Comparison of ENCODE assay signal across 4 worm cellular contexts in genomic region chrV:11225981-11226380, ce11.
TF ChIP-seq lines count a peak whose summit lies in the region.

TSS of gene bgal-1 (minus strand) at chrV:11226018.

TF ChIP-seq in whole organism, L1 larva, 84 proteins besides CTCF, POLR2A, EP300 and RAD21 (continued from another document and continues in another):
- TF ChIP-seq snu-23 (GFP tag; optimal IDR thresholded peaks at IDR 0.05; lab: Kevin White, UChicago) (peak; percentile 16), elt-2 (tag; optimal IDR thresholded peaks at IDR 0.05; lab: Kevin White, UChicago) (no peak), lin-15B (tag; optimal IDR thresholded peaks at IDR 0.05; lab: Kevin White, UChicago) (no peak), efl-1 (optimal IDR thresholded peaks at IDR 0.05; lab: Kevin White, UChicago) (no peak), efl-1 (GFP tag; optimal IDR thresholded peaks at IDR 0.05 in 1 of 2; lab: Kevin White, UChicago) (no peak), lin-13 (GFP tag; optimal IDR thresholded peaks at IDR 0.05; lab: Kevin White, UChicago) (no peak), ceh-90 (tag; optimal IDR thresholded peaks at IDR 0.05; lab: Kevin White, UChicago) (no peak), fkh-4 (tag; optimal IDR thresholded peaks at IDR 0.05; lab: Kevin White, UChicago; ENCODE audit: borderline replicate concordance) (no peak), hlh-17 (GFP tag; optimal IDR thresholded peaks at IDR 0.05; lab: Kevin White, UChicago; ENCODE audit: borderline replicate concordance) (no peak), xbp-1 (tag; optimal IDR thresholded peaks at IDR 0.05; lab: Kevin White, UChicago) (no peak), dsc-1 (tag; optimal IDR thresholded peaks at IDR 0.05; lab: Kevin White, UChicago) (peak; percentile 63), fos-1 (tag; optimal IDR thresholded peaks at IDR 0.05; lab: Kevin White, UChicago) (no peak), fkh-10 (GFP tag; optimal IDR thresholded peaks at IDR 0.05; lab: Kevin White, UChicago) (no peak), nhr-28 (tag; optimal IDR thresholded peaks at IDR 0.05; lab: Kevin White, UChicago) (no peak), nhr-11 (tag; optimal IDR thresholded peaks at IDR 0.05; lab: Kevin White, UChicago) (no peak), tbx-2 (tag; optimal IDR thresholded peaks at IDR 0.05; lab: Kevin White, UChicago) (no peak), nhr-90 (tag; optimal IDR thresholded peaks at IDR 0.05; lab: Kevin White, UChicago; ENCODE audit: poor library complexity) (peak; percentile 15), ama-1 (optimal IDR thresholded peaks at IDR 0.05; lab: Kevin White, UChicago) (peak; percentile 65), nhr-84 (tag; optimal IDR thresholded peaks at IDR 0.05; lab: Kevin White, UChicago) (no peak), F16B12.6 (tag; optimal IDR thresholded peaks at IDR 0.05; lab: Kevin White, UChicago) (no peak), tlp-1 (tag; optimal IDR thresholded peaks at IDR 0.05; lab: Kevin White, UChicago) (no peak), lin-39 (tag; optimal IDR thresholded peaks at IDR 0.05; lab: Kevin White, UChicago) (no peak), lsy-2 (tag; optimal IDR thresholded peaks at IDR 0.05; lab: Kevin White, UChicago) (peak; percentile 7 to 9), aly-2 (tag; optimal IDR thresholded peaks at IDR 0.05; lab: Kevin White, UChicago) (no peak), vab-15 (tag; optimal IDR thresholded peaks at IDR 0.05; lab: Kevin White, UChicago) (no peak), ztf-4 (tag; optimal IDR thresholded peaks at IDR 0.05; lab: Kevin White, UChicago) (no peak), lin-14 (GFP tag; optimal IDR thresholded peaks at IDR 0.05; lab: Kevin White, UChicago) (peak; percentile 37), fkh-8 (tag; optimal IDR thresholded peaks at IDR 0.05; lab: Kevin White, UChicago) (no peak), C16A3.4 (tag; optimal IDR thresholded peaks at IDR 0.05; lab: Kevin White, UChicago) (no peak), nhr-85 (tag; lab: Kevin White, UChicago) (no peak), swsn-7 (tag; optimal IDR thresholded peaks at IDR 0.05; lab: Kevin White, UChicago) (no peak), unc-62 (GFP tag; optimal IDR thresholded peaks at IDR 0.05; lab: Kevin White, UChicago) (no peak), pag-3 (tag; optimal IDR thresholded peaks at IDR 0.05; lab: Kevin White, UChicago; ENCODE audit: borderline replicate concordance, insufficient read depth) (no peak), sptf-1 (tag; optimal IDR thresholded peaks at IDR 0.05; lab: Kevin White, UChicago) (no peak)

TF ChIP-seq in whole organism, L2 larva, 48 proteins besides CTCF, POLR2A, EP300 and RAD21 (continued from another document):
- no peak for TF ChIP-seq mab-5 (tag; optimal IDR thresholded peaks at IDR 0.05; lab: Kevin White, UChicago)
- TF ChIP-seq unc-39 (tag; optimal IDR thresholded peaks at IDR 0.05; lab: Kevin White, UChicago), result no peak
- TF ChIP-seq ama-1 (optimal IDR thresholded peaks at IDR 0.05; lab: Kevin White, UChicago), result peak; percentile 65
- TF ChIP-seq crh-2 (tag; optimal IDR thresholded peaks at IDR 0.05; lab: Kevin White, UChicago), result peak; percentile 31
- peak; percentile 13 for TF ChIP-seq blmp-1 (tag; optimal IDR thresholded peaks at IDR 0.05; lab: Kevin White, UChicago; ENCODE audit: insufficient read depth)
TF ChIP-seq in whole organism, L2 larva: peak in this region for 8.

TF ChIP-seq in whole organism, L3 larva, 47 proteins besides CTCF, POLR2A, EP300 and RAD21 (continued from another document):
- TF ChIP-seq fkh-10 (GFP tag; optimal IDR thresholded peaks at IDR 0.05; lab: Kevin White, UChicago) (no peak), egl-27 (tag; optimal IDR thresholded peaks at IDR 0.05; lab: Kevin White, UChicago) (no peak), sea-2 (GFP tag; optimal IDR thresholded peaks at IDR 0.05; lab: Kevin White, UChicago) (no peak), elt-2 (tag; optimal IDR thresholded peaks at IDR 0.05; lab: Kevin White, UChicago) (peak; percentile 23), zag-1 (tag; optimal IDR thresholded peaks at IDR 0.05; lab: Kevin White, UChicago) (no peak), nhr-76 (tag; optimal IDR thresholded peaks at IDR 0.05; lab: Kevin White, UChicago) (no peak), tbx-2 (tag; optimal IDR thresholded peaks at IDR 0.05; lab: Kevin White, UChicago) (peak; percentile 1), ceh-82 (tag; optimal IDR thresholded peaks at IDR 0.05; lab: Kevin White, UChicago) (no peak), ceh-9 (tag; optimal IDR thresholded peaks at IDR 0.05; lab: Kevin White, UChicago) (no peak), skn-1 (tag; optimal IDR thresholded peaks at IDR 0.05; lab: Kevin White, UChicago) (no peak), unc-39 (tag; optimal IDR thresholded peaks at IDR 0.05; lab: Kevin White, UChicago) (no peak), pqm-1 (tag; optimal IDR thresholded peaks at IDR 0.05; lab: Kevin White, UChicago) (no peak), nhr-67 (tag; optimal IDR thresholded peaks at IDR 0.05; lab: Kevin White, UChicago) (no peak), lin-39 (tag; optimal IDR thresholded peaks at IDR 0.05; lab: Kevin White, UChicago) (peak; percentile 4), snpc-4 (tag; optimal IDR thresholded peaks at IDR 0.05; lab: Kevin White, UChicago) (no peak), nhr-43 (tag; optimal IDR thresholded peaks at IDR 0.05; lab: Kevin White, UChicago; ENCODE audit: poor library complexity, severe bottlenecking) (no peak), jun-1 (tag; optimal IDR thresholded peaks at IDR 0.05; lab: Kevin White, UChicago) (no peak), R02D3.7 (tag; optimal IDR thresholded peaks at IDR 0.05; lab: Kevin White, UChicago) (no peak), pha-4 (tag; optimal IDR thresholded peaks at IDR 0.05; lab: Kevin White, UChicago) (peak; percentile 62), lin-15B (tag; optimal IDR thresholded peaks at IDR 0.05; lab: Kevin White, UChicago) (no peak), nhr-237 (tag; optimal IDR thresholded peaks at IDR 0.05; lab: Kevin White, UChicago) (no peak), egl-5 (tag; optimal IDR thresholded peaks at IDR 0.05; lab: Kevin White, UChicago) (no peak), fos-1 (tag; optimal IDR thresholded peaks at IDR 0.05; lab: Kevin White, UChicago) (no peak)

TF ChIP-seq in whole organism, L4 larva, 104 proteins besides CTCF, POLR2A, EP300 and RAD21 (continued from another document):
- peak in 1 of 2 experiments; percentile 72 for TF ChIP-seq daf-16 (GFP tag; optimal IDR thresholded peaks at IDR 0.05; lab: Kevin White, UChicago)
- peak; percentile 28 for TF ChIP-seq daf-16 (tag; optimal IDR thresholded peaks at IDR 0.05; lab: Kevin White, UChicago)
- TF ChIP-seq ceh-20 (GFP tag; IDR thresholded peaks at IDR 0.05; lab: Robert Waterston, UW), result no peak
- TF ChIP-seq lir-3 (tag; optimal IDR thresholded peaks at IDR 0.05; lab: Kevin White, UChicago), result no peak
- TF ChIP-seq T20F7.1 (GFP tag; optimal IDR thresholded peaks at IDR 0.05; lab: Kevin White, UChicago), result no peak
- TF ChIP-seq sdz-12 (GFP tag; optimal IDR thresholded peaks at IDR 0.05; lab: Kevin White, UChicago), result no peak
- TF ChIP-seq dmd-6 (GFP tag; IDR thresholded peaks at IDR 0.05; lab: Robert Waterston, UW), result no peak
- TF ChIP-seq nhr-77 (tag; optimal IDR thresholded peaks at IDR 0.05; lab: Kevin White, UChicago), result no peak
- TF ChIP-seq hlh-11 (tag; optimal IDR thresholded peaks at IDR 0.05; lab: Kevin White, UChicago), result peak; percentile 13
- TF ChIP-seq egl-43 (GFP tag; IDR thresholded peaks at IDR 0.05; lab: Robert Waterston, UW), result no peak
- no peak for TF ChIP-seq spr-1 (tag; optimal IDR thresholded peaks at IDR 0.05; lab: Kevin White, UChicago)
- TF ChIP-seq pha-4 (GFP tag; IDR thresholded peaks at IDR 0.05; lab: Robert Waterston, UW), result peak; percentile 6; the same call in 1 of the 2 replicates
- no peak for TF ChIP-seq pha-4 (tag; optimal IDR thresholded peaks at IDR 0.05; lab: Kevin White, UChicago)
- peak; percentile 43 for TF ChIP-seq dve-1 (tag; optimal IDR thresholded peaks at IDR 0.05; lab: Kevin White, UChicago; ENCODE audit: insufficient read depth)
- peak in 1 of 2 experiments; percentile 55 for TF ChIP-seq lsy-2 (tag; optimal IDR thresholded peaks at IDR 0.05; lab: Kevin White, UChicago)
- TF ChIP-seq hmg-1.1 (GFP tag; IDR thresholded peaks at IDR 0.05; lab: Robert Waterston, UW), result no peak
- TF ChIP-seq attf-4 (tag; optimal IDR thresholded peaks at IDR 0.05; lab: Kevin White, UChicago), result no peak
- TF ChIP-seq zip-2 (tag; optimal IDR thresholded peaks at IDR 0.05; lab: Kevin White, UChicago), result no peak
- TF ChIP-seq hlh-30 (tag; optimal IDR thresholded peaks at IDR 0.05; lab: Kevin White, UChicago; ENCODE audit: insufficient read depth), result peak; percentile 4
- no peak for TF ChIP-seq unc-39 (tag; optimal IDR thresholded peaks at IDR 0.05; lab: Kevin White, UChicago)
- TF ChIP-seq jun-1 (tag; optimal IDR thresholded peaks at IDR 0.05; lab: Kevin White, UChicago), result no peak
- TF ChIP-seq lin-39 (tag; optimal IDR thresholded peaks at IDR 0.05; lab: Kevin White, UChicago), result no peak
- TF ChIP-seq ama-1 (optimal IDR thresholded peaks at IDR 0.05; lab: Kevin White, UChicago), result peak; percentile 92
- no peak for TF ChIP-seq pqm-1 (tag; optimal IDR thresholded peaks at IDR 0.05; lab: Kevin White, UChicago)
- no peak for TF ChIP-seq dmd-9 (GFP tag; IDR thresholded peaks at IDR 0.05; lab: Robert Waterston, UW)
- TF ChIP-seq nhr-41 (GFP tag; IDR thresholded peaks at IDR 0.05; lab: Robert Waterston, UW), result no peak
- TF ChIP-seq nhr-76 (tag; optimal IDR thresholded peaks at IDR 0.05; lab: Kevin White, UChicago), result no peak
- TF ChIP-seq lim-7 (GFP tag; IDR thresholded peaks at IDR 0.05; lab: Robert Waterston, UW), result no peak
- TF ChIP-seq egl-27 (tag; optimal IDR thresholded peaks at IDR 0.05; lab: Kevin White, UChicago), result no peak
- no peak for TF ChIP-seq lin-1 (GFP tag; IDR thresholded peaks at IDR 0.05; lab: Robert Waterston, UW)
- no peak for TF ChIP-seq tag-97 (GFP tag; IDR thresholded peaks at IDR 0.05; lab: Robert Waterston, UW)
- no peak for TF ChIP-seq Y5F2A.4 (GFP tag; optimal IDR thresholded peaks at IDR 0.05; lab: Kevin White, UChicago)
- TF ChIP-seq mep-1 (tag; optimal IDR thresholded peaks at IDR 0.05; lab: Kevin White, UChicago), result peak; percentile 53
- TF ChIP-seq hif-1 (tag; optimal IDR thresholded peaks at IDR 0.05; lab: Kevin White, UChicago), result no peak
- TF ChIP-seq ZK546.5 (tag; optimal IDR thresholded peaks at IDR 0.05; lab: Kevin White, UChicago), result no peak
- TF ChIP-seq ztf-7 (tag; optimal IDR thresholded peaks at IDR 0.05; lab: Kevin White, UChicago), result no peak
